Worm (Caenorhabditis elegans): ENCODE measurements around the gene srj-9.

Gene srj-9

DNA sequence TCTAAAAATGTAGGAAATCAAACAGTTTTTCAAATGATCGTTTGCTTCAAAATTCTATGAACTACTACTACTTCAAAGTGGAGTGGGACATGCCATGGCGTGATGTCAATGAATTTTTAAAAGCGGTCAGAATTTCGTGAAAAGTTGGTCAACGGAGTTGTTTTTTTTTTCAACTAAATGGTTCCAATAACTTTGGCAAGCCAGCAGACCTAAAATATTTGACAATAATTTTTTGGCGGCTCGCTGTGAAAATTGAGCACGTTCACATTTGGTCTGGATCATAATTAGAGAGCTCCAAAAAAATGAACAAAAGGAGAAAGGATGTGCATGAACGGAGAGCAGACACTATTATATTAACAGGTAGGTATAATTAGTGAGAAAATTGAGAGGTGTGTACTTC lies 18.6 kb downstream of the srj-9 start:
- no peak for TF ChIP-seq elt-2 (tag; optimal IDR thresholded peaks at IDR 0.05)
- TF ChIP-seq lin-39 (tag; optimal IDR thresholded peaks at IDR 0.05), result no peak
- no peak for TF ChIP-seq nhr-90 (tag; optimal IDR thresholded peaks at IDR 0.05; ENCODE audit: poor library complexity)
- TF ChIP-seq aly-2 (tag; optimal IDR thresholded peaks at IDR 0.05), result no peak
- TF ChIP-seq nhr-77 (tag; optimal IDR thresholded peaks at IDR 0.05), result no peak
- no peak for TF ChIP-seq nhr-84 (tag; optimal IDR thresholded peaks at IDR 0.05)
- TF ChIP-seq vab-15 (tag; optimal IDR thresholded peaks at IDR 0.05), result no peak
- TF ChIP-seq irx-1 (tag; optimal IDR thresholded peaks at IDR 0.05), result no peak
- TF ChIP-seq nhr-12 (tag; optimal IDR thresholded peaks at IDR 0.05), result no peak
- TF ChIP-seq tbx-2 (tag; optimal IDR thresholded peaks at IDR 0.05), result no peak
- no peak for TF ChIP-seq efl-3 (GFP tag; optimal IDR thresholded peaks at IDR 0.05)
- no peak for TF ChIP-seq unc-86 (tag; optimal IDR thresholded peaks at IDR 0.05)
- TF ChIP-seq lin-13 (GFP tag; optimal IDR thresholded peaks at IDR 0.05), result no peak
- no peak for TF ChIP-seq ces-1 (GFP tag; optimal IDR thresholded peaks at IDR 0.05)
- TF ChIP-seq ceh-90 (tag; optimal IDR thresholded peaks at IDR 0.05), result no peak
- no peak for TF ChIP-seq sox-4 (tag; optimal IDR thresholded peaks at IDR 0.05)
- no peak for TF ChIP-seq grh-1 (GFP tag; IDR thresholded peaks at IDR 0.05)
- TF ChIP-seq C34B4.2 (tag; optimal IDR thresholded peaks at IDR 0.05), result no peak
- TF ChIP-seq unc-62 (GFP tag; optimal IDR thresholded peaks at IDR 0.05), result no peak

DNA sequence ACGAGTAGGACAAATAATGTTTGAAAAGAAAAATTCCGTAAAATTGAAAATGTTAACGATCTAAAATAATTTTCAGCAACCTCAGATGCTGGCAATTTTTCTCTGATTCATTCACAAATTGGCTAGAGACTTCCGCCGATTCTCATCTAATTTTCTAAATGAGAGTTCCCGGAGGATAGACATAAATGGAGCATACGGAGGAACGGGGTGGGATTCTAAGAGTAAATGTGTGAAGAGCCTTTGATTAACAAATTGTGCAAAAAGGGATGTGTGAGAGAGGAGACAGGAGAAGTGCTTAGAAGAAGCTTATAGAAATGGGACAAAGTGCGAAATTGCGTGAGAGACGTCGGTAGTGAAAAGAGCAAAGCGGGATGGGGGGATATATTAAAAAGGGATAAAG lies 19.9 kb downstream of the srj-9 start:
- TF ChIP-seq lin-14 (GFP tag; optimal IDR thresholded peaks at IDR 0.05), result peak; percentile 1
- no peak for TF ChIP-seq mab-9 (GFP tag; IDR thresholded peaks at IDR 0.05)

DNA sequence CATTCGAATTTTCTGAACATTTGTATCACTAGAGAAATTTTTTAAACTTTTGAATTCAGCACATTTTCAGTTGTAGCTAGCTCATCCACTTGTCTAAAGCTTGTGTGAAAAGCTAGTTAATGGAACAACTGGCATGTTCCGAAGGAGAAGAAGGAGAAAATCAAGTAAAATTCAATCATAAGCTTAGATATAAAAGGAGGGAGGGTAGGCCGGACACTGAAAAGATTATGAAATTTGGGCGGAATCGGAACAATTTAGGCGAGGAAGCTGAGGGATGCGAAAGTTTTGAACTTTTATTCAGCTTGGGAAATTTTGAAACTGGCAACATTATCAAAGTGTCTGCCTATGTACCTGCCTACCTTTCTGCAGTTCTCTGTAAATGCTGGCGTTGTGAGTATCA lies 20.7 kb downstream of the srj-9 start:
- peak; percentile 37 for TF ChIP-seq fkh-10 (GFP tag; optimal IDR thresholded peaks at IDR 0.05)
- no peak for TF ChIP-seq pqm-1 (tag; optimal IDR thresholded peaks at IDR 0.05)

DNA sequence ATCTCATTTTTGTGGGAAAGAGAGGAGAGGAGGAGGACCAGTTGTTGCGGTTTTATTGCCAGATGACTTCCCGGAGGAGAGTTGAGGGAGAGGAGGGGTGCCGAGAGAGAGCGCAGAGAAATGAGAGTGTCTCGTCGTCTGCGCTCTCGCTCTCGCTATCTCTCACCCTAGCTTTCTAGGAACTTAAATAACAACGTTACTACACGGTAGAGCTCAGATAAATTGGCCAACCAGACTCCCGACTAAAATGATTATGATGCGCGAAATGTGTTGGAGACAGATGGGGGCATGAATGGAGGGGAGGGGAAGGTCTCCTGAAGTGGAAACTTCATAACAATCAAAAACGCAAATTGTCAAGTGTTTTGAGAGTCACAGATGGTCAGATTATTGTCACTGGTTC lies 22.9 kb downstream of the srj-9 start:
- no peak for TF ChIP-seq unc-30 (tag; optimal IDR thresholded peaks at IDR 0.05)
- TF ChIP-seq efl-1 (optimal IDR thresholded peaks at IDR 0.05), result no peak
- TF ChIP-seq efl-1 (GFP tag; optimal IDR thresholded peaks at IDR 0.05 in 1 of 2), result no peak
- TF ChIP-seq nhr-11 (tag; optimal IDR thresholded peaks at IDR 0.05), result no peak

DNA sequence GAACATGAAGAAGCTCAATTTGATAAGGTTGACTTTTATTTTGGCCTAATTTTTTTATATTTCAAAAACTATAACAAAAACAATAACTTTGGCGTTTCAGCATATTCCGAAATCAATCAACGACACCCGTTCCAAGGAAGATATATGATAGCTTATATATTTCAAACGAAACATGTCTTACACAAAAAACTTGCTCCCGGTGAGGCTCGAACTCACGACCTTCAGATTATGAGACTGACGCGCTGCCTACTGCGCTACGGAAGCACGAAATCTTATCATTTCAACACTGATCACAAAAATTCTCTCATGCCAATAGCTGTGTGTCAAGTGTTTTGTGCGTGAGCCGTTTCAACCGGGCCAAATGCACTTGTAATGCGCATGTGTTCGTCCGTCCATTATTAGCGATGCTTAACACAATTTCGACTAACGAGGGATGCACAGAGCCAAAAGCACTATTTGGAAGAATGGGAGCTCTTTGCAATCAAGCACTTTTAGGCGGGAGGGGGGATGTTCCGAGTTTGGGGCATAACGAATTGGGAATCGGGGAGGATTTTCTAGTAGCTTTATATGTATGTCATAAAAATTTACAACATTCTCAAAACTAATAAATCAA lies 23.5 kb downstream of the srj-9 start:
- TF ChIP-seq lin-13 (GFP tag; optimal IDR thresholded peaks at IDR 0.05) (no peak), efl-3 (GFP tag; optimal IDR thresholded peaks at IDR 0.05) (no peak), efl-1 (optimal IDR thresholded peaks at IDR 0.05) (no peak), efl-1 (GFP tag; optimal IDR thresholded peaks at IDR 0.05 in 1 of 2) (peak in 1 of 2 experiments; percentile 55), nhr-90 (tag; optimal IDR thresholded peaks at IDR 0.05; ENCODE audit: poor library complexity) (no peak), dsc-1 (tag; optimal IDR thresholded peaks at IDR 0.05) (no peak)

DNA sequence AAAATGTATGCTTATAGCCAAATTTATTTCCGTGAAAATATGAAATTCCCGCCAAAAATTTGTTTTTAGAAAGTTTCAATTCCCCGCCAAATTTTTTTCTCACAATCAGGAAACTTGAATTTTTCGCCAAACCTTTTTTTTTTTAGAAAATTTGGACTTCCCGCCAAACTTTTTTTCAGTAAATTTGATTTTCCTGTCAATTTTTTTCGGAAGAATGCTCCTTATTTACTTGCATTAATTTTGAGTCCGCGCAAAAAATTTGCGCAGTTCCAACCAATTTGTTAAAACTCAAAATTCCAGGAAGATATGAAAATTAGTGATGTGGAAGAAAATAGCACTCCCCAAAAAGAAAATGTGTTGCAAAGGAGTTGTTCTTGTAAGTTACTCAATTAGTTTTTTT lies 28.2 kb downstream of the srj-9 start, which contains the start of gene slc-28.2:
Gene slc-28.2 (plus strand): TSS at position 301 of the 400 bp plus-strand sequence.
- no peak for TF ChIP-seq skn-1 (tag; optimal IDR thresholded peaks at IDR 0.05)
- no peak for TF ChIP-seq fos-1 (tag; optimal IDR thresholded peaks at IDR 0.05)
- TF ChIP-seq elt-3 (tag; optimal IDR thresholded peaks at IDR 0.05), result no peak
- TF ChIP-seq elt-2 (tag; optimal IDR thresholded peaks at IDR 0.05), result no peak
- TF ChIP-seq efl-1 (optimal IDR thresholded peaks at IDR 0.05), result no peak
- TF ChIP-seq efl-1 (GFP tag; optimal IDR thresholded peaks at IDR 0.05 in 1 of 2), result no peak
- no peak for TF ChIP-seq F16B12.6 (tag; optimal IDR thresholded peaks at IDR 0.05)
- no peak for TF ChIP-seq C04F5.9 (tag; optimal IDR thresholded peaks at IDR 0.05)
- no peak for TF ChIP-seq nhr-28 (tag; optimal IDR thresholded peaks at IDR 0.05)
- TF ChIP-seq nhr-77 (tag; optimal IDR thresholded peaks at IDR 0.05), result no peak
- TF ChIP-seq snu-23 (GFP tag; optimal IDR thresholded peaks at IDR 0.05), result no peak
- no peak for TF ChIP-seq egl-13 (tag; optimal IDR thresholded peaks at IDR 0.05)
- TF ChIP-seq sptf-1 (tag; optimal IDR thresholded peaks at IDR 0.05), result no peak
